Worm (Caenorhabditis elegans) whole organism, young adult: ENCODE results near the gene his-63.
"Not testable (repeated sequence)": the region's sequence is repeated elsewhere in the genome, so short reads cannot be mapped to it uniquely, and the experiment has no call there.

ENCODE experiments used
- B0336.3 ChIP-seq: fragments of 200-800 bp; sonication (Bioruptor generic); IDR thresholded peaks from 2 replicates; pipeline ENCODE4 v1.3.6; 2022; ENCODE audit warnings: missing genetic modification characterization, missing compliant biosample characterization
- D2030.7 ChIP-seq: fragments of 200-800 bp; sonication (Bioruptor generic); IDR thresholded peaks from 2 replicates; pipeline ENCODE4 v1.3.6; 2022; ENCODE audit warnings: missing genetic modification reagents, missing genetic modification characterization, missing compliant biosample characterization
- F33H1.4 ChIP-seq: fragments of 200-800 bp; sonication (Bioruptor generic); IDR thresholded peaks from 2 replicates; pipeline ENCODE4 v1.3.6; 2022; ENCODE audit warnings: missing genetic modification reagents, missing genetic modification characterization, missing compliant biosample characterization
- F39B2.1 ChIP-seq: fragments of 200-800 bp; sonication (Bioruptor generic); IDR thresholded peaks from 2 replicates; pipeline ENCODE4 v1.3.6; 2022; ENCODE audit warnings: missing genetic modification reagents, missing genetic modification characterization, missing compliant biosample characterization
- Y53G8AR.9 ChIP-seq: fragments of 200-800 bp; sonication (Bioruptor generic); conservative IDR thresholded peaks from 2 replicates; pipeline ENCODE4 v1.3.6; 2022; ENCODE audit warnings: missing genetic modification reagents, missing genetic modification characterization, missing compliant biosample characterization
- Y56A3A.18 ChIP-seq: fragments of 200-800 bp; sonication (Bioruptor generic); IDR thresholded peaks from 2 replicates; pipeline ENCODE4 v1.3.6; 2022; ENCODE audit warnings: missing genetic modification reagents, missing genetic modification characterization, missing compliant biosample characterization
- Y79H2A.3 ChIP-seq: fragments of 200-800 bp; sonication (Bioruptor generic); conservative IDR thresholded peaks from 2 replicates; pipeline ENCODE4 v1.3.6; 2022; ENCODE audit warnings: missing genetic modification reagents, missing genetic modification characterization, missing compliant biosample characterization
- Y95B8A.8 ChIP-seq: fragments of 200-800 bp; sonication (Bioruptor generic); IDR thresholded peaks from 2 replicates; pipeline ENCODE4 v1.3.6; 2022; ENCODE audit warnings: missing genetic modification reagents, missing genetic modification characterization, missing compliant biosample characterization
- ama-1 ChIP-seq, 3 experiments: fragments of 150-350 bp in 1 of 3; sonication (generic microtip) in 2 of 3; optimal IDR thresholded peaks; 2 replicates each; lab custom pipeline; 2014 to 2018; ENCODE audit warnings: missing biosample characterization in 2 of 3, missing genetic modification characterization in 2 of 3, missing genetic modification reagents in 2 of 3
- athp-1 ChIP-seq: sonication (generic microtip); optimal IDR thresholded peaks from 2 replicates; lab custom pipeline; 2017; ENCODE audit warnings: mild to moderate bottlenecking, missing genetic modification characterization, missing compliant biosample characterization
- attf-6 ChIP-seq: fragments of 200-800 bp; sonication (Bioruptor generic); IDR thresholded peaks from 2 replicates; pipeline ENCODE4 v1.3.6; 2022; ENCODE audit warnings: missing genetic modification reagents, missing genetic modification characterization, missing compliant biosample characterization
- cebp-1 ChIP-seq, 2 experiments: fragments of 200-800 bp in 1 of 2; sonication (Bioruptor generic) in 1 of 2; sonication (generic microtip) in 1 of 2; IDR thresholded peaks in 1 of 2; optimal IDR thresholded peaks in 1 of 2; 2 replicates each; pipeline versions ENCODE4 v1.3.6 to Lab custom; 2017 to 2022; ENCODE audit warnings: missing compliant biosample characterization in 2 of 2, missing genetic modification characterization in 2 of 2, mild to moderate bottlenecking in 1 of 2, missing genetic modification reagents in 1 of 2, moderate library complexity in 1 of 2
- ceh-58 ChIP-seq: fragments of 200-800 bp; sonication (Bioruptor generic); IDR thresholded peaks from 2 replicates; pipeline ENCODE4 v1.3.6; 2022; ENCODE audit warnings: missing genetic modification characterization, missing compliant biosample characterization
- dpl-1 ChIP-seq: fragments of 150-350 bp; optimal IDR thresholded peaks from 2 replicates; lab custom pipeline; 2014; ENCODE audit warnings: missing biosample characterization, missing genetic modification reagents, missing genetic modification characterization
- efl-1 ChIP-seq: fragments of 150-350 bp; optimal IDR thresholded peaks from 2 replicates; lab custom pipeline; 2014; ENCODE audit warnings: missing biosample characterization, missing genetic modification reagents, missing genetic modification characterization
- ekl-4 ChIP-seq: fragments of 200-800 bp; sonication (Bioruptor generic); IDR thresholded peaks from 2 replicates; pipeline ENCODE4 v1.3.6; 2022; ENCODE audit warnings: missing genetic modification reagents, missing genetic modification characterization, missing compliant biosample characterization
- fkh-3 ChIP-seq: sonication (generic microtip); optimal IDR thresholded peaks from 2 replicates; lab custom pipeline; 2016; ENCODE audit warnings: mild to moderate bottlenecking, missing genetic modification characterization, missing compliant biosample characterization
- hrde-1 ChIP-seq: sonication (generic microtip); optimal IDR thresholded peaks from 2 replicates; lab custom pipeline; 2016; ENCODE audit warnings: missing genetic modification characterization, mild to moderate bottlenecking, missing compliant biosample characterization, moderate library complexity, missing genotype, missing genetic modification reagents, borderline replicate concordance
- hsf-1 ChIP-seq: fragments of 200-800 bp; sonication (Bioruptor generic); IDR thresholded peaks from 2 replicates; pipeline ENCODE4 v1.3.6; 2022; ENCODE audit warnings: missing genetic modification reagents, missing genetic modification characterization, missing compliant biosample characterization
- let-607 ChIP-seq, 2 experiments: fragments of 200-800 bp in 1 of 2; sonication (Bioruptor generic) in 1 of 2; sonication (generic microtip) in 1 of 2; optimal IDR thresholded peaks; 2 replicates each; lab custom pipeline; 2016 to 2018; ENCODE audit warnings: mild to moderate bottlenecking in 2 of 2, missing compliant biosample characterization in 2 of 2, missing genetic modification characterization in 2 of 2, moderate library complexity in 2 of 2, missing genotype in 1 of 2
- lin-26 ChIP-seq: fragments of 200-800 bp; sonication (Bioruptor generic); IDR thresholded peaks from 2 replicates; pipeline ENCODE4 v1.3.6; 2022; ENCODE audit warnings: missing genetic modification reagents, missing genetic modification characterization, missing compliant biosample characterization
- lin-54 ChIP-seq: fragments of 200-800 bp; sonication (Bioruptor generic); optimal IDR thresholded peaks from 2 replicates; lab custom pipeline; 2018; ENCODE audit warnings: mild to moderate bottlenecking, missing genetic modification characterization, missing compliant biosample characterization
- lsl-1 ChIP-seq: fragments of 200-800 bp; sonication (Bioruptor generic); optimal IDR thresholded peaks from 2 replicates; lab custom pipeline; 2018; ENCODE audit warnings: mild to moderate bottlenecking, missing genetic modification characterization, moderate library complexity, missing compliant biosample characterization
- madf-10 ChIP-seq: sonication (generic microtip); optimal IDR thresholded peaks from 2 replicates; lab custom pipeline; 2016; ENCODE audit warnings: mild to moderate bottlenecking, missing genetic modification characterization, missing compliant biosample characterization
- madf-6 ChIP-seq: fragments of 200-800 bp; sonication (Bioruptor generic); IDR thresholded peaks from 2 replicates; pipeline ENCODE4 v1.3.6; 2022; ENCODE audit warnings: missing genetic modification reagents, missing genetic modification characterization, missing compliant biosample characterization
- madf-8 ChIP-seq: fragments of 200-800 bp; sonication (Bioruptor generic); conservative IDR thresholded peaks from 2 replicates; pipeline ENCODE4 v1.3.6; 2022; ENCODE audit warnings: missing genetic modification reagents, missing genetic modification characterization, missing compliant biosample characterization
- nfya-2 ChIP-seq: fragments of 200-800 bp; sonication (Bioruptor generic); IDR thresholded peaks from 2 replicates; pipeline ENCODE4 v1.3.6; 2022; ENCODE audit warnings: missing genetic modification reagents, missing genetic modification characterization, missing compliant biosample characterization
- pbrm-1 ChIP-seq: fragments of 200-800 bp; sonication (Bioruptor generic); IDR thresholded peaks from 2 replicates; pipeline ENCODE4 v1.3.6; 2022; ENCODE audit warnings: missing genetic modification reagents, missing genetic modification characterization, missing compliant biosample characterization
- snpc-1.3 ChIP-seq: sonication (generic microtip); optimal IDR thresholded peaks from 2 replicates; lab custom pipeline; 2017; ENCODE audit warnings: missing genetic modification characterization, mild to moderate bottlenecking, missing compliant biosample characterization, antibody characterized with exemption, moderate library complexity, missing genotype, missing genetic modification reagents; ENCODE audit not compliant: insufficient read depth
- snpc-4 ChIP-seq, 5 experiments: fragments of 150-350 bp in 1 of 5; sonication (generic microtip) in 4 of 5; optimal IDR thresholded peaks; 2 replicates each; lab custom pipeline; 2014 to 2018; ENCODE audit warnings: missing genetic modification characterization in 5 of 5, missing biosample characterization in 3 of 5, antibody characterized with exemption in 2 of 5, mild to moderate bottlenecking in 2 of 5, missing compliant biosample characterization in 2 of 5, missing genotype in 2 of 5, moderate library complexity in 2 of 5, missing genetic modification reagents in 1 of 5
- somi-1 ChIP-seq: fragments of 200-800 bp; sonication (Bioruptor generic); optimal IDR thresholded peaks from 2 replicates; lab custom pipeline; 2018; ENCODE audit warnings: mild to moderate bottlenecking, missing genetic modification characterization, missing compliant biosample characterization
- xnd-1 ChIP-seq: sonication (generic microtip); optimal IDR thresholded peaks from 2 replicates; lab custom pipeline; 2016; ENCODE audit warnings: missing genotype, missing genetic modification reagents, missing genetic modification characterization, missing compliant biosample characterization
- ztf-28 ChIP-seq: fragments of 200-800 bp; sonication (Bioruptor generic); IDR thresholded peaks from 2 replicates; pipeline ENCODE4 v1.3.6; 2022; ENCODE audit warnings: missing genetic modification reagents, missing genetic modification characterization, missing compliant biosample characterization

Gene his-63

DNA sequence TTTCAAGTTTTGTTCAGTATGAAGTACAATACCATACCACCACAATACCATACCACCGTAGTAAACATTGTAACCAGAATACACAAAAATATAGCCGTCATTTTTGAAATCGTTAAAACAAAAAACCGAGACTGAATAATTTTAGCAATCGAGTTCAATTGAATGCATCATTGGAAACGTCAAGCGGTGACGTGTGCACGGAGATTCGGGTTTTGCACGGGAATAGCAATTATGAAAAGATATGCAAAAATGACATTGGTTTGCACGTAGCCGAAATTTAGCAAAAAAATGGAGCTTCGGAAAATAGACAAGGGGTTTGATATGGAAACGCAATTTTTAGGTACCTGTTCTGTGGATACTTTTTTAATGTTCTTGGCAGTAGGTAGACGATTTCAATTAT is 8.3 kb upstream of the his-63 start, which contains the start of gene F22B3.10:
Gene F22B3.10, minus strand, starts transcription at position 101 of the 400 bp plus-strand sequence.
- no peak for TF ChIP-seq hsf-1 (GFP tag; lab: Robert Waterston, UW)

DNA sequence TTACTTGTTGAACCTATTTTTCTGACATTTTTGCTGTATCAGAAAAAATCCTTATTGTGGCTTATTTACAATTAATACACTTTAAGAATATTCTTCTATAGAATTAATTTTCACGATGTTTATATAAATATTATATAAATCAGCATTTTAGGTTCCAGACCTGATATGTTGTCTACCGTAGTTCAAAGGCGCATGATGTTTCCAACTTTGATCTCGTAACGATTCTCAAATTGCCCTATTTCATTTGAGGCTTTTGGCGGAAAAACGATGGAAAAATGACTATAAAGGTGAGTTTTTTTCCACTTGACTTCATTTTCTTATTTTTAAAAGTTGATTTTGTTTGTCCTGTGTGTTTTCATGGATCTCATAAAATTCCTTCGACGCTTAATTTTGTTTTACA is 3.4 kb upstream of the his-63 start, which contains the start of gene gfat-2:
Gene gfat-2, plus strand, starts transcription at position 145 of the 400 bp plus-strand sequence.
- TF ChIP-seq ztf-28 (GFP tag; lab: Robert Waterston, UW) (no peak), athp-1 (tag; lab: Kevin White, UChicago) (no peak), efl-1 (GFP tag; lab: Kevin White, UChicago) (peak; percentile 72), dpl-1 (GFP tag; lab: Kevin White, UChicago) (peak; percentile 25), F39B2.1 (GFP tag; lab: Robert Waterston, UW) (no peak), fkh-3 (no peak), somi-1 (GFP tag; lab: Kevin White, UChicago) (no peak), snpc-1.3 (tag; lab: Kevin White, UChicago) (peak; percentile 10), let-607 (tag; optimal IDR thresholded peaks at IDR 0.05; lab: Kevin White, UChicago) (no peak), F33H1.4 (GFP tag; lab: Robert Waterston, UW) (peak; percentile 66; the same call in 1 of the 2 replicates), madf-6 (GFP tag; lab: Robert Waterston, UW) (peak; percentile 96), lsl-1 (GFP tag; lab: Kevin White, UChicago) (peak; percentile 81), xnd-1 (peak; percentile 73), Y56A3A.18 (GFP tag; lab: Robert Waterston, UW) (no peak), madf-8 (GFP tag; lab: Robert Waterston, UW) (peak; percentile 91), nfya-2 (GFP tag; lab: Robert Waterston, UW) (no peak), madf-10 (tag; lab: Kevin White, UChicago) (no peak), Y79H2A.3 (GFP tag; lab: Robert Waterston, UW) (no peak)

DNA sequence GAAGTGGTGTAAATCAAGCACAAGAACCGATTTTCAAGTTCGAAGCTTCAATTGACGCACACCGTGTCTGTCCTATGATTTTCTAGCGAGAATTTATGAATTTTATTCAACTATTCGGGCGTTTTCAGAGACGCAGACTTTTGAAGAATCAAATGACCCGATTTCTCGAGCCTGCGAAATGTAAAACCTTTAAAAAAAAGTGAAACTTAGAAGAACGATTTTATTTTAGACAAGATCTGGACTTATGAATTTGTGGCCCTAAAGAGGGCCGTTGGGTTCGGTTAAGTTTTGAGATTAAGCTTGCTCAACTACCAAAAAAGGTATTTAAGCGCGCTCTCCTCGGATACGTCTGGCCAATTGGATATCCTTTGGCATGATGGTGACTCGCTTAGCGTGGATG is 534 bp downstream of the his-63 start:
- TF ChIP-seq D2030.7 (GFP tag; lab: Robert Waterston, UW), result peak; percentile 26
- TF ChIP-seq hrde-1 (tag; lab: Kevin White, UChicago), result peak; percentile 34
- TF ChIP-seq hsf-1 (GFP tag; lab: Robert Waterston, UW), result peak; percentile 12; the same call in 1 of the 2 replicates
- TF ChIP-seq madf-6 (GFP tag; lab: Robert Waterston, UW), result peak; percentile 61
- TF ChIP-seq ceh-58, result 0 out of 2 replicates have a peak, but pooled peaks have one; percentile 70
- TF ChIP-seq Y79H2A.3 (GFP tag; lab: Robert Waterston, UW), result 0 out of 2 replicates have a peak, but pooled peaks have one; percentile 18
- peak; percentile 64 for TF ChIP-seq attf-6 (GFP tag; lab: Robert Waterston, UW)
- TF ChIP-seq madf-8 (GFP tag; lab: Robert Waterston, UW), result peak; percentile 14; the same call in 1 of the 2 replicates
- peak; percentile 39 for TF ChIP-seq F33H1.4 (GFP tag; lab: Robert Waterston, UW)
- peak; percentile 60 for TF ChIP-seq lin-26 (GFP tag; lab: Robert Waterston, UW)
- peak; percentile 22 for TF ChIP-seq lin-54
- TF ChIP-seq Y53G8AR.9 (GFP tag; lab: Robert Waterston, UW), result 0 out of 2 replicates have a peak, but pooled peaks have one; percentile 53
- TF ChIP-seq snpc-4 (GFP tag; optimal IDR thresholded peaks at IDR 0.05; lab: Kevin White, UChicago); cebp-1 (GFP tag; IDR thresholded peaks at IDR 0.05; lab: Robert Waterston, UW); ama-1 (optimal IDR thresholded peaks at IDR 0.05; lab: Kevin White, UChicago): not testable (repeated sequence)
- peak in 1 of 4 experiments; percentile 6 for TF ChIP-seq snpc-4 (tag; optimal IDR thresholded peaks at IDR 0.05; lab: Kevin White, UChicago)
- TF ChIP-seq B0336.3, result 0 out of 2 replicates have a peak, but pooled peaks have one; percentile 12
- peak; percentile 5 for TF ChIP-seq cebp-1 (tag; optimal IDR thresholded peaks at IDR 0.05; lab: Kevin White, UChicago)
- peak; percentile 68 for TF ChIP-seq ekl-4 (GFP tag; lab: Robert Waterston, UW)
- TF ChIP-seq Y95B8A.8 (GFP tag; lab: Robert Waterston, UW), result peak; percentile 64; the same call in 1 of the 2 replicates
- peak; percentile 39; the same call in 1 of the 2 replicates for TF ChIP-seq F39B2.1 (GFP tag; lab: Robert Waterston, UW)
- 0 out of 2 replicates have a peak, but pooled peaks have one; percentile 17 for TF ChIP-seq pbrm-1
- peak in 1 of 2 experiments; percentile 36 for TF ChIP-seq ama-1 (GFP tag; optimal IDR thresholded peaks at IDR 0.05; lab: Kevin White, UChicago)
- TF ChIP-seq, all 124 proteins: peak for 20; not testable (repeated sequence) for 104
